Worm (Caenorhabditis elegans) whole organism, dauer: Measurements from ENCODE around the gene ech-2.
"Not testable (repeated sequence)": the region's sequence is repeated elsewhere in the genome, so short reads cannot be mapped to it uniquely, and the experiment has no call there.

Experiments
- unc-62 ChIP-seq: sonication (generic microtip); optimal IDR thresholded peaks from 2 replicates; lab custom pipeline; 2017; ENCODE audit warnings: missing biosample characterization, missing genetic modification reagents, missing genetic modification characterization

The ech-2 gene

DNA sequence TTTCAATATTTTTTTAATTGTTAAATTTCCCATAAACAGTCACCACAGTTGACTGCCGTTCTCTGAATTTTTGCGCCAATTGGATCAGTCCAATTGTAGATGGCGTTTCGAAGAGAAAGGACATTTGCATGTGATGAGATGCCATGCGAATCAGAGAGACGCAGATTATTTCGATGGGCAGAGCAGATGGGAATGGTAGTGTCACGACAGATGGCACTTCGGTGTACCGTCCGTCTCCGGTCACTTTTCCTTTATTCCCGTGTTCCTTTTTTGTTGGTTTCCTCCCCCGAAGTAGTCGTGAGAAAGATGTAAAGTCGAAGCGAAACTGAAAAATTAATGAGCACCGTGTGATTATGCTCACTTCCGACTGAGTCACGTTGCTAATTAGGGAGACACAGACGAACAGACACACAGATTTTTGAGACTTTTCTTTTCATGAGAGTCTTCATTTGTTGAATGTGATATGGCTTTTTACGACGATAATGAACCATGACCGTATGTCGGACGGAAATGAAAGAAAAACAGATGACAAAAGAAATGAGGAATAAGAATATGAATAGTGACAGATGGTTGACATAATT is 11.6 kb upstream of the ech-2 start:
- TF ChIP-seq unc-62, result no peak

DNA sequence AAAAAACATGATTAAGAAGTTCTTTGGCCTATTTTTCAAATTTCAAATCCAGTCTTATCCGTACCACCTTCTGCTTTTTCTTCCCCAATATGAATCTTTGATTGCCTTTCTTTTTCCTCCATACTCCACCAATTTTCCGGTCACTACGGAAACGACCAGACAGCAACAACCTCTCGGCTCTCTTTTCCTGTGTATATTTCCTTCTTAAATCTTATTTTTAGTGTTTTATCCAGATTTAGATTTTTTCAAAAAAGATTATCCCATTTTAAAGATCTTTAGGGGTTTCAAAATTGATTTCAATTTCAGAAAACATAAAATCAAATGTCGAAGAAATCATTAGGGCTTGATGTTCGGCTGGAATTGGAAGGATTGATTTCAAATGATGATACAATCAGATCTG is 8.1 kb upstream of the ech-2 start, which contains the start of gene trpa-1:
Gene trpa-1 (plus strand): TSS at position 301 of the 400 bp plus-strand sequence.
- no peak for TF ChIP-seq unc-62

DNA sequence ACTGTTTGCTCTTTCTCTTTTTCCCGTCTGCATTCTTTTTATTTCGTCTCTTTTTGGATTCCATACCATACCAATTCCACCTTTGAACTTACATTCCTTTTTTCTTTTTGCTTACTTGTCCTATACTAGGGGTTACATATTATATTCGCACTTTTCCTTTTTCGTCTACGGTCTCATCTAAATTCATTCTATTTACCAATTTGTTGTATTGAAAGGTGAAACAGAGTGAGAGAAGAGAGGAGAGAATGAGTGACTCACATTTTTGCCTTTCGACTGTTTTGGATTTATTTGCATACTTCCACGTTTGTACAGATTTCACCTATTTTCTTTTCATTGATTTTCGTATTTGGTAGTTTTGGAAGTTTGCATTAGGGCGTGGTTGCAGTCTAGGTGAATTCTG is 7.3 kb upstream of the ech-2 start:
- TF ChIP-seq unc-62, result no peak

DNA sequence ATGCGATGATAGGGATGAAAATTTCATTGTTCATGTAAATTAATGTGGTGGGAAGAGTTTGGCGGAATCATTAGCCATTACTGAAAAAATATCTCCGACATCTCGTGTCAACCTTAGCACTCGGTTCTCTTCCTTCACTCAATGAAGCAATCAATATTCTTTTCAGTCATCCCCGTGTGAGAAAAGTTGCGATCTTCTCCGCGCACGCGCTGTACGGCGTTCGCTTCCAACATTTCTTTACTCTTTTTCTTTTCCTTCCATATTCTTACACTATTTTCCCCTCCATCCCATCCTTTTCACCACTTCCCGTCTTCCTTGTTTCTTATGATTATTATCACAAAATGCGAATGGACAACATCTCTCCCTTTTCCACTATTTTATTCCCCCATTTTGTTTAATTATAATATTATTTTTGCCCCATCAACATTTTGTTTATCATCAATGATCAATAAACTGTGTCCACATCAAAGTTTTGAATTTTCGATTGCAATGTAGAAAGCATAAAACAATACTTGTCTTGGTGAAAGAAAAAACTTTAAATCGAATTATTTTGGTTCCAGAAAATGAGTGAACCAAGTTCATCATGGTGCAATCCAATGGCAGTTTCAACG is 3.9 kb upstream of the ech-2 start, which contains the start of gene mob-1:
Gene mob-1 (plus strand): TSS at position 561 of the 611 bp plus-strand sequence.
- TF ChIP-seq unc-62, result no peak

DNA sequence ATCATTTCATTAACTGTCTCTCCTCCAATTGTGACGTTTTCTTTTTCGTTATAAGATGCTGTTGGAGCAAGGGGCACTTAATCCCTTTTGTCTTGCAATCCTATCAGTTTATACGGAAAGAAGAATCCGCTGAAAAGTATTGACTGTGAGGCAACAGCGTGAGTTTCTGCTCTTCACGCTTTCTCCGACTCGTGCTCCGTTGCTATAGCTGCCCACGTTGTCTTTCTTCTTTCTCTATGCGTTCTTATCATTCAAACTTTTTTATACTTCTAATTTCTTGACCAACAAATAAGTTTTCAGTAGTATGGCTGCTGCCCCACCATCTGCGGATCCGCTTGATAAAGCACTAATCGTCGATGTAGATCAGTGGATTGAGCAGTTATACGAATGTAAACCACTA is 2.0 kb upstream of the ech-2 start, which contains the start of gene let-92:
Gene let-92 (plus strand): TSS at position 301 of the 400 bp plus-strand sequence.
- TF ChIP-seq unc-62, result no peak

DNA sequence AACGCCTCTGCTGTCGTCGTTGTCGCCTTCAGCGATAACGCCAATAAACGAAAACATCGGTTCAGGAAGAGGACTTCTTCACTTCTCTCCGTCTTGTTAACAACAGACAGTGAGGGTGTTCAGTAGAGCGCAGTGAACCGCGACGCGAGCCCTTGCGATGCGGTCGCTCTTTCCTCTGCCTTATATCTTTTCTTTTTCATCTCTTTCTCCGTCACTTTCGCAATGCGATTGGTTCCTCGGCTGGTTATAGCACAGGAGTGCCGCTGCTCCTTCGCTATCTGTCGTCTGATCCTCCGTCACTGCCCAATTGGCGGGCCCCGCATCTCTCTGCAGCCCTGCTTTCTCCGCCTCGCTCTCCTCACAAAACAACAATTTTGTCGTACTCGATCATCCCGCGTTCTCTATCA is 1.0 kb upstream of the ech-2 start:
- TF ChIP-seq unc-62, result no peak

DNA sequence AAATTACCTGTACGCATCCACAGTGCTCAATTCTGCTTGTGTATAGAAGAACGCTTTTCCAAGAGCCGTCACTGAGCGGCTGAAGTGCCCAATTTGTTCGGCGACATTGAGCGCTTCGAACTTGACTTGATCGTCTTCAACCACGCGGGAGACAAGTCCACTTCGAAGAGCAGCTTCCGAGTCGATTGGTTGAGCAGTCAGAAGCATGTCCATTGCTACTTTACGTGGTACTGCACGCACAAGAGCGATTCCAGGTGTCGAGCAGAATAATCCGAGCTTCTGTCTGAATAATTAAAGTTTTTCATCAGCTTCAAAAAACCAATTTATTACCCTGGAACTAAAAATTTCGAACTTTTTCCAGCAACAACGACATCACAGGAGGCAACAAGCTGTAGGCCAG is 727 bp downstream of the ech-2 start:
- no peak for TF ChIP-seq unc-62

DNA sequence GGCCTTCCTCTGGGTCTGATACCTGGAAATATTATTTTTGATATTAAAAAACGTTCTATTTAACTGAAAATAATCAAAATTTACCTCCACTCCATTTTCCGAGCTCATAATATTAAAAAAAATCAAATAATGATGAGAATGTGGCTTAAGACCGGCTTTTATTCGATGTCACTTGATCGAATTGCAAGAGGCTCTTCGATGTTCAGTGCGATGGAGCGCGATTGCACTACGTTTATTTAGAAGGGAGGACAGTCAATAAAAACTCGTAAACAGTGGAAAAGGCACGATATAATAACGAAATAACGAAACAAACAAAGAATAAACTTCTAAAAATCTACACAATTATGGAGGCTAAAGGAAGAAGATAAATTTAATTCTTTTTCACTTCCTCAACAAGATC is 1.4 kb downstream of the ech-2 start, which contains the start of gene tag-30:
Gene tag-30 (minus strand): TSS at position 383 of the 400 bp plus-strand sequence.
- no peak for TF ChIP-seq unc-62

DNA sequence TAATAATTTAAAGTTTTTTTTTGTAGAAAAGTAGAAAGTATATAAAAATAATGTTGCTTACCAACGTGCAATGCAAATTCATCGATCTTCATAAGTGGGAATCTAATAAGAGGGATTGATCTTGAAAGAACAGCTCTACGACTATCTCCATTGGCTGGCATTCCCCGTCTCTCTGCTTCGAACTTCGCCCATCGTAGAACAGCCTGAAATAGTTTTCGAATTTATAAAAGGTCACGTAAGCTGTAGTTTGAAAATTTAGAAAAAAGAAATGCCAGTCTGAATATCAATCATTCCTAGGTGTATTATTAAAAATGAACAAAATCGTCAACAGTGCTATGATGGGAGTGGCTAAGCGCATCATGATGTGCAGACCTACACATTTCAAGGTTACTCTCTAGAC is 4.3 kb downstream of the ech-2 start, which contains the start of gene F38H4.5:
Gene F38H4.5 (plus strand): TSS at position 301 of the 400 bp plus-strand sequence.
- TF ChIP-seq unc-62, result no peak

DNA sequence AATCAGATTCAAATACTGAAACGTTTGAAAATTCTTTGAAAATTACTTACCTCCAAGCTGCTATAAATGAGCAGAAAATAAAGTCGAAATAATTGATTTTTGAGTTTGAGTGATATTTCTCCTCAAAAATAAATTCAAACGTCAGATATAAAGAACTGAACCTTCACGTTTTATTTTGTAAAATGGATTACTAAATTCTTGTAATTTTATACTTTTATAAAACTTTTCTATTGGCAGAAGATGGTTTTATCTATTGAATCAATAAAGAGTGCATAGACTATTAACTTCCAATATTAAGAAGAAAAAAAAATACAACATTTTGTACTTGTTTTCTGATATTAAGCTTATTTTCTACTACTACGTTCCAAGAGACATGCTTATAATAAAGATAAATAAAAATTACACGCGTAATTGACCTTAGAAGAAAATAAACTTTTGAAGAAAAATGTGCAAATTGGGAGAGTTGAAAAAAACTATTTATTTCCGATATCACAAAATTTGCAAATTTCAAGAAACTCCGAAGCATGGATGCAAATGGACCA is 8.3 kb downstream of the ech-2 start, which contains the start of the genes F38H4.6 and F38H4.4:
Gene F38H4.6 (minus strand): TSS at position 101 of the 542 bp plus-strand sequence.
Gene F38H4.4 (plus strand): TSS at position 492 of the 542 bp plus-strand sequence.
- TF ChIP-seq unc-62, result no peak

DNA sequence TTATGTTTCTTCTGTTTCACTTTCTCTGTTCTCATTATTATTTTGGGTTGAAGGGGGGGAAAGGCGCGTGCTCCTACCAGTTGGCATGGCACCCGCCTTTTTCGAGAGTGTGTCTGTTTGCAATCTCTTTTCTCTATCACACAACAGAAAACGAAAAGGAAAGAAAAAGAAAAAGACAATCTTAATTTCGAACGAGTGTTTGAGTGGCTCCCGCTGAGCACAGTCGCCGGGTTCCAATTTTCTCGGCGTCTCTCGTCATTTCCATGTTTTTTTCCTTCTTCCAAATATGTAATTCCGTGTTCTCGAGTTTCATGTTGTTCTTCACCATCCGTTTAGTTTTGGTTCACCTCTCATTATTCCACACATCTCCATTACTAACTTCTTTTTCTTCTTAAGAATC is 14.0 kb downstream of the ech-2 start, which contains the start of gene F38H4.3:
Gene F38H4.3 (plus strand): TSS at position 301 of the 400 bp plus-strand sequence.
- TF ChIP-seq unc-62, result no peak

DNA sequence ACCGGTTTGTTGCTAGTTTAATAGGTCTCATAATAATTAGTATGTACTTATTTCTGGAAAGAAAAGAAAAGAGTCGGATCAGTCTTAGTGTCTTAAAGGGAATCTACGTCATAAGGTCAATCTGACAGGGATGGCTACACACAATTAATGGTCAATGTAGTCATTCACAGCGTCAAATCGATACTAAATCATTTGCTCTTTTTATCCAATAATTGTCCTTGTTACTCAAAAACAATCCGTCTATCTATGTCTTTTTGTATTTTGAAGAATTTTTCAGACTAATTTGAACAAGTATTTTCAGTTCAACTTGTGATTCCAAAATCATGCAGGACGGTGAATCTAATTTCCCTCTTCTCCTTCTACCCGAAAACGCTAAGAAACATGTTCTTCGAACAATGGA is 17.5 kb downstream of the ech-2 start, which contains the start of gene fbxb-3:
Gene fbxb-3 (plus strand): TSS at position 301 of the 400 bp plus-strand sequence.
- TF ChIP-seq unc-62, result no peak

DNA sequence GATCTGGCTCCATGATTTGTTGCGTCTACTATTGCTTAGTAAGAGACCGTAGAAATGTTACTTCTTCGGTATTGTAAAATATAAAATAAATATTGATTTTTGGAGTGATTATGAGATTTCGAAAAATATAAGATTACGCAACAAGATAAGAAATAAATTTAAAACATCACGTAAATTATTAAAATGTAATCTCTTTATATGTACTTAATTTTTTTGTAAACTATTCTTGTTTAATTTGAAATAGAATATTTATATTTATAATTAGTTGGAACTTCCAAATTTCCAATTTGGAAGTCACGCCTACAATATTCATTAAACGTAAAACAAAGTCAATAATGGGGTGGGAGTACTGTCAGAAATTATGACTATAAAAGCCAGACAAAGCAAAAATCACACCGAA is 22.7 kb downstream of the ech-2 start, which contains the start of gene M117.4:
Gene M117.4 (minus strand): TSS at position 101 of the 400 bp plus-strand sequence.
- TF ChIP-seq unc-62, result no peak

DNA sequence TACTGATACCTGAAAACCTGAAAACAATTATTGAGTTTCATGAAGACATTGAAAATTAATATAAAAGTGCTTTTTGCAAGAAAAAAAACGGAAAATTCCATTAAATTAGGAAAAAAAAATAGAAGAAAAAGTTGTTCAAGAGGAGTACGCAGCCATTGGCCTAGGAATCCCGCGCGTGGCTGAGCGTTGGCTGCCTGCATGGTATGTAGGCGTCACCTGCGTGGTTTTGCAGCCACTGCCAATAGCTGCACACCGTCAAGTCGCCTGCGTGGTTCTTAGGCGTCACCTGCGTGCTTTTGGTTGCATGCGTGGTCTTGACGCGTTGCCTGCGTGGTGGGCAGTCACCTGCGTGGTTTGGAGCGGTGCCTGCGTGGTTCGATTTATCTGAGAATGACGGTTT is 28.1 kb downstream of the ech-2 start, which contains the start of gene M117.6:
Gene M117.6 (minus strand): TSS at position 101 of the 400 bp plus-strand sequence.
- TF ChIP-seq unc-62, result not testable (repeated sequence)

DNA sequence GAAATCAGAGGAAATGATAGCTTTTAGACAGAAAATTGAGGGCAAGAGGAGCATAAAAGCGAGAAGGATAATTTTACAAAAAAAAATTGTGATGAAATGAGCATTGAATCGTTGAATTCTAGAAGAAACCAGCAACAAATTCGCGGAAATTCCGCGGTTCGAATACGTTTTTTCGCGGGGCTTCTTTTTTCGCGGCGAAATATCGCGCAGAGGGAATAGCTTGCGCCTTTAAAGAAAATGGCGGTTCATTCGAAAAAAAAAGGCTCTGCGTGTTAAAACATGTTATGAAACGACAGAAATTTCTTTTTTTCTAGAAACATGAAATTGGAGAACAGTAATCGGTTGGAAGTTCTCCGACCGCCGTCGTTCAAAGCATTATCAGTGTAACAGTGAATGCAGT is 33.7 kb downstream of the ech-2 start:
- no peak for TF ChIP-seq unc-62

DNA sequence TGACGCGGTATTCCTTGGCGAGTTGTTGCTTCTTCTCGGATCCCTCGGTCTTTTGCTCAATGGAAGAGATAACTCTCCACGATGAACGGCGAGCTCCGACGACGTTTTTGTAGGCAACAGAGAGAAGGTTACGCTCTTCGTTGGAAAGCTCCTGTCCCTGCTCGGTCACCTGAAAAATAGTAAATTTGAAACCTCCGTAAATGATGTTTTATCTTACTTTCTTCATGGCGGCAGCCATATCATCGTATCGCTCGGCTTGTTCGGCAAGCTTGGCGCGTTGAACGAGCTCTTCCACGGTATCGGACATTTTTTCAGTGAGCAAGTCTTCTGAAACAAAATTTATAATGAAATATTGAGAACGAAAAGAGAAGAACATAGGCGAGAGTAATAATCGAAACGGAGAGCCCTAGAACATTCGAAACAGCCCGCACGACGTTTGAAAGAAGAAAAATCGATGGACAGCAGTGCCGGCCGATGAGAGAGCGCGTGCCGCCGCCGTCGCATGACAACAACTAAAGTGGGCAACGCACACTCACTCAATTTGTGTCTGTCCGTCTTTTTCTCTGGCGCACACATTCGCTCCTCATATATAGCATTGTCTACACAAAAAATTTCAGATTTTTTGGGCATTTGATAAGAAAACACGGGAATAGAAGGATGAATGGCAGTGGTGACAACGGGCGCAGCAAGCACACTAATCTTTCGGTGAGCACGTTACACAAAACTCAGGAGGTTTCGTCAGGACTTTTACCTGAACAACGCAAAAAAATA is 34.4 kb downstream of the ech-2 start, which contains the start of the genes par-5 and M117.3:
Gene par-5 (minus strand): TSS at position 334 of the 771 bp plus-strand sequence.
Gene M117.3 (plus strand): TSS at position 616 of the 771 bp plus-strand sequence.
- no peak for TF ChIP-seq unc-62
